Worm (Caenorhabditis elegans) whole organism, early embryonic: ENCODE data around the gene C14A4.9.

Experiments used
- B0310.2 ChIP-seq: sonication (generic microtip); optimal IDR thresholded peaks from 2 replicates; lab custom pipeline; 2016; ENCODE audit warnings: mild to moderate bottlenecking, missing genetic modification characterization, missing compliant biosample characterization
- F13C5.2 ChIP-seq: sonication (generic microtip); optimal IDR thresholded peaks from 2 replicates; lab custom pipeline; 2017; ENCODE audit warnings: mild to moderate bottlenecking, missing genetic modification characterization, inconsistent platforms, missing compliant biosample characterization
- aly-1 ChIP-seq: sonication (generic microtip); optimal IDR thresholded peaks from 2 replicates; lab custom pipeline; 2016; ENCODE audit warnings: missing genetic modification characterization, missing compliant biosample characterization
- ama-1 ChIP-seq: fragments of 150-350 bp; optimal IDR thresholded peaks from 2 replicates; lab custom pipeline; 2014
- ceh-13 ChIP-seq: fragments of 200-800 bp; sonication (Bioruptor generic); optimal IDR thresholded peaks from 2 replicates; lab custom pipeline; 2018; ENCODE audit warnings: mild to moderate bottlenecking, missing genetic modification characterization, missing compliant biosample characterization
- ceh-36 ChIP-seq: sonication (generic microtip); optimal IDR thresholded peaks from 2 replicates; lab custom pipeline; 2016; ENCODE audit warnings: missing genetic modification characterization, inconsistent platforms, missing compliant biosample characterization
- ets-7 ChIP-seq: sonication (generic microtip); optimal IDR thresholded peaks from 2 replicates; lab custom pipeline; 2016; ENCODE audit warnings: missing genotype, missing genetic modification characterization, missing compliant biosample characterization
- flt-1 ChIP-seq: fragments of 200-800 bp; sonication (Bioruptor generic); IDR thresholded peaks from 2 replicates; pipeline ENCODE4 v1.3.6; 2022; ENCODE audit warnings: missing genetic modification characterization, missing compliant biosample characterization
- hmbx-1 ChIP-seq: sonication (generic microtip); optimal IDR thresholded peaks from 2 replicates; lab custom pipeline; 2016; ENCODE audit warnings: mild to moderate bottlenecking, missing genetic modification characterization, missing compliant biosample characterization
- hmg-4 ChIP-seq: fragments of 200-800 bp; sonication (Bioruptor generic); optimal IDR thresholded peaks from 2 replicates; lab custom pipeline; 2018; ENCODE audit warnings: mild to moderate bottlenecking, missing genetic modification characterization, missing compliant biosample characterization
- hnd-1 ChIP-seq: sonication (generic microtip); optimal IDR thresholded peaks from 2 replicates; lab custom pipeline; 2016; ENCODE audit warnings: missing genetic modification characterization, missing compliant biosample characterization
- pes-1 ChIP-seq: fragments of 200-800 bp; sonication (Bioruptor generic); IDR thresholded peaks from 2 replicates; pipeline ENCODE4 v1.3.6; 2022; ENCODE audit warnings: missing genetic modification reagents, missing genetic modification characterization, missing compliant biosample characterization
- scrt-1 ChIP-seq: fragments of 200-800 bp; sonication (Bioruptor generic); IDR thresholded peaks from 2 replicates; pipeline ENCODE4 v1.3.6; 2022; ENCODE audit warnings: missing genetic modification characterization, missing compliant biosample characterization
- sea-1 ChIP-seq: fragments of 200-800 bp; sonication (Bioruptor generic); conservative IDR thresholded peaks from 2 replicates; pipeline ENCODE4 v1.3.6; 2022; ENCODE audit warnings: missing genetic modification characterization, missing compliant biosample characterization
- tbx-11 ChIP-seq: fragments of 200-800 bp; sonication (Bioruptor generic); IDR thresholded peaks from 2 replicates; pipeline ENCODE4 v1.3.6; 2022; ENCODE audit warnings: missing genetic modification characterization, missing compliant biosample characterization
- tbx-37 ChIP-seq: fragments of 200-800 bp; sonication (Bioruptor generic); conservative IDR thresholded peaks from 2 replicates; pipeline ENCODE4 v1.3.6; 2022; ENCODE audit warnings: missing genetic modification reagents, missing genetic modification characterization, missing compliant biosample characterization
- tra-4 ChIP-seq: sonication (generic microtip); optimal IDR thresholded peaks from 2 replicates; lab custom pipeline; 2017; ENCODE audit warnings: missing genetic modification characterization, missing compliant biosample characterization

C14A4.9 gene

ce11 chrII:10578843-10579430 is 20.2 kb upstream of the C14A4.9 start, which contains the start of gene rpb-6:
TSS of gene rpb-6 (plus strand) at chrII:10579380.
- no peak for TF ChIP-seq tbx-37 (GFP tag; lab: Robert Waterston, UW)

ce11 chrII:10579655-10580054 is 19.5 kb upstream of the C14A4.9 start, which contains the start of gene dohh-1:
TSS of gene dohh-1 (plus strand) at chrII:10579955.
- no peak for TF ChIP-seq aly-1 (tag; lab: Kevin White, UChicago)
- TF ChIP-seq hmg-4 (GFP tag; lab: Kevin White, UChicago), result no peak
- TF ChIP-seq scrt-1 (GFP tag; lab: Robert Waterston, UW), result no peak
- no peak for TF ChIP-seq ama-1 (lab: Kevin White, UChicago)
- TF ChIP-seq tra-4 (tag; lab: Kevin White, UChicago), result no peak

ce11 chrII:10580833-10581232 is 18.3 kb upstream of the C14A4.9 start, which contains the start of gene dap-3:
TSS of gene dap-3 (plus strand) at chrII:10581133.
- TF ChIP-seq pes-1 (GFP tag; lab: Robert Waterston, UW) (no peak), ets-7 (tag; lab: Kevin White, UChicago) (no peak), sea-1 (GFP tag; lab: Robert Waterston, UW) (no peak)

ce11 chrII:10582318-10582717 is 16.8 kb upstream of the C14A4.9 start, which contains the start of gene mrps-22:
TSS of gene mrps-22 (plus strand) at chrII:10582618.
- no peak for TF ChIP-seq F13C5.2 (tag; lab: Kevin White, UChicago)
- no peak for TF ChIP-seq flt-1 (GFP tag; lab: Robert Waterston, UW)

DNA sequence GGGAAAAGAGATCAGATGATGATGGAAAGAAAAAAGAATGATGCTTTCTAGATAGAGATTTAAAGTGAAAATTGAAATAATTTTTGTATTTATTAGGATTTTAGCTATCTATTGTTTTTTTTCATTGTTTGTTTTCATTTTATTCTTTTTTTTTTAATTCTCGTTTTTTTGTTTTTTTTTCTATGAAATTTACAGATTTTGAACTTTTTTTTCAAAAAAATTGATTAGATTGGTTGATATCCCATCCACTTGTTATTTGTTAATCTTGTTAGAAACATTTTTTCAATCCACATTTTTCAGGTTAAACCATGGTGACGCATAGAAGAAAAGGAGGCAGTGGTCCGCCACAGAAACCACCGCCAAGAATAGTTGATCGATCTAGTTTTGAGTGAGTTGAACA is 15.1 kb upstream of the C14A4.9 start, which contains the start of gene algn-9:
Gene algn-9, plus strand, starts transcription at position 301 of the 400 bp plus-strand sequence.
- TF ChIP-seq sea-1 (GFP tag; lab: Robert Waterston, UW), result no peak
- TF ChIP-seq aly-1 (tag; lab: Kevin White, UChicago), result no peak
- TF ChIP-seq pes-1 (GFP tag; lab: Robert Waterston, UW), result no peak
- TF ChIP-seq hnd-1, result no peak
- TF ChIP-seq ceh-13 (GFP tag; lab: Kevin White, UChicago), result no peak
- no peak for TF ChIP-seq hmbx-1
- TF ChIP-seq ets-7 (tag; lab: Kevin White, UChicago), result no peak
- TF ChIP-seq tbx-11 (GFP tag; lab: Robert Waterston, UW), result no peak
- no peak for TF ChIP-seq ama-1 (lab: Kevin White, UChicago)
- no peak for TF ChIP-seq flt-1 (GFP tag; lab: Robert Waterston, UW)

- TF ChIP-seq ets-7 (tag; lab: Kevin White, UChicago) (no peak), ceh-13 (GFP tag; lab: Kevin White, UChicago) (no peak), hmg-4 (GFP tag; lab: Kevin White, UChicago) (no peak), tra-4 (tag; lab: Kevin White, UChicago) (no peak), B0310.2 (tag; lab: Kevin White, UChicago) (no peak), aly-1 (tag; lab: Kevin White, UChicago) (no peak), F13C5.2 (tag; lab: Kevin White, UChicago) (no peak), hnd-1 (no peak), pes-1 (GFP tag; lab: Robert Waterston, UW) (no peak), hmbx-1 (no peak), scrt-1 (GFP tag; lab: Robert Waterston, UW) (no peak), tbx-37 (GFP tag; lab: Robert Waterston, UW) (no peak), ceh-36 (tag; lab: Kevin White, UChicago) (no peak), ama-1 (lab: Kevin White, UChicago) (no peak), sea-1 (GFP tag; lab: Robert Waterston, UW) (no peak), flt-1 (GFP tag; lab: Robert Waterston, UW) (no peak), tbx-11 (GFP tag; lab: Robert Waterston, UW) (no peak)
Observed at ce11 chrII:10587742-10588141, 11.4 kb upstream of the C14A4.9 start, which contains the start of gene crn-3. TSS of gene crn-3 (plus strand) at chrII:10588042.

DNA sequence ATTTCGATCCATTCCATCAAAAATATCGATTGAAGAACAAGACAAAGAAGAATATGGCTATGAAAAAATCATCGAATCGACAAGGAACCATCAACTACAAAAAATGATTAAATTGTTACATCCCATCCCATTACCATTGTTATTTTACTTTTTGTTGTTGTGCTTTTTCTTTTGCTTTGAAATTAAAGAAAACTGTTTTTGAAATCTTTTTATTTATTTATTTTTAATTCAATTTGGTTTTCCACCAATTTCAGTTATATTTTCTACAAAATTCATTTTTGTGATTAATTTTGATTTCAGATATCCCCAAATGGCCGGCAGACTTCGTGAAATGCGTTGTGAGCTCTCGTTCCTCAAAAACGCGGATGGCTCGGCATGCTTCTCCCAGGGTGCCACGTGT is 6.7 kb upstream of the C14A4.9 start, which contains the start of gene crn-5:
Gene crn-5, plus strand, starts transcription at position 301 of the 400 bp plus-strand sequence.
- TF ChIP-seq aly-1 (tag; lab: Kevin White, UChicago) (no peak), flt-1 (GFP tag; lab: Robert Waterston, UW) (no peak), tbx-37 (GFP tag; lab: Robert Waterston, UW) (no peak), sea-1 (GFP tag; lab: Robert Waterston, UW) (no peak), tra-4 (tag; lab: Kevin White, UChicago) (no peak), B0310.2 (tag; lab: Kevin White, UChicago) (no peak), ceh-13 (GFP tag; lab: Kevin White, UChicago) (no peak)

DNA sequence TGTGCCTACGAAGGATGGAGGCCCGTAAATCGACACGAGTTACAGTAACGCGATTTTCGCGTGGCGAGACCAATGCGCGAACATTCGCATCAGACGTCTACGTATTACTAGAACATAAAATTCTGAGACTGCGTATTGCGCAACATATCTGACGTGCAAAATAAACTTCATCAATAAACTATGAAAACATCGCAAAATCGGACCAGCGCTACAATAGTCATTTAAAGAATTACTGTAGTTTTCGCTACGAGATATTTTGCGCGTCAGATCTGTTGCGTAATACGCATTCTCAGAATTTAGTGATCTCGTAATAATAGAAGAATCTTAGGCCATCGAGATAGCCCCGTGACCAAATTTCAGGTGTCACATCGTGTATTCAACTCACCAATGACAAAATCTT is 4.8 kb upstream of the C14A4.9 start:
- TF ChIP-seq hmbx-1 (no peak), hnd-1 (no peak), scrt-1 (GFP tag; lab: Robert Waterston, UW) (no peak), hmg-4 (GFP tag; lab: Kevin White, UChicago) (no peak), ceh-36 (tag; lab: Kevin White, UChicago) (no peak), ceh-13 (GFP tag; lab: Kevin White, UChicago) (no peak), ama-1 (lab: Kevin White, UChicago) (no peak)
